Fruit fly (Drosophila melanogaster) whole organism, prepupa: ENCODE data around the gene CG8031.

Source experiments
- CG10631 ChIP-seq: fragments of 200-800 bp; sonication (Bioruptor generic); optimal IDR thresholded peaks from 2 replicates; lab custom pipeline; 2016; ENCODE audit warnings: missing biosample characterization, missing genetic modification characterization
- CG10669 ChIP-seq: fragments of 200-800 bp; sonication (Bioruptor generic); optimal IDR thresholded peaks from 3 replicates; lab custom pipeline; 2018; ENCODE audit warnings: missing biosample characterization, mild to moderate bottlenecking, missing genetic modification characterization, moderate library complexity
- CG11294 ChIP-seq: fragments of 200-800 bp; sonication (Bioruptor generic); IDR thresholded peaks from 2 replicates; pipeline ENCODE4 v1.3.6; 2022; ENCODE audit warnings: missing biosample characterization, missing genetic modification characterization
- CG11762 ChIP-seq: fragments of 200-800 bp; sonication (Bioruptor generic); optimal IDR thresholded peaks from 3 replicates; lab custom pipeline; 2016; ENCODE audit warnings: missing biosample characterization, missing genetic modification characterization; ENCODE audit not compliant: insufficient read depth
- CG11902 ChIP-seq: fragments of 200-800 bp; sonication (Bioruptor generic); optimal IDR thresholded peaks from 3 replicates; lab custom pipeline; 2016; ENCODE audit warnings: missing biosample characterization, missing genetic modification characterization
- CG15336 ChIP-seq: fragments of 200-800 bp; sonication (Bioruptor generic); IDR thresholded peaks from 2 replicates; pipeline ENCODE4 v1.3.6; 2022; ENCODE audit warnings: missing biosample characterization, missing genetic modification characterization
- CG16779 ChIP-seq: fragments of 200-800 bp; sonication (Bioruptor generic); optimal IDR thresholded peaks from 3 replicates; lab custom pipeline; 2017; ENCODE audit warnings: missing biosample characterization, mild to moderate bottlenecking, missing genetic modification characterization
- CG31627 ChIP-seq: fragments of 200-800 bp; sonication (Bioruptor generic); optimal IDR thresholded peaks from 3 replicates; lab custom pipeline; 2016; ENCODE audit warnings: missing biosample characterization, missing genetic modification characterization
- CG32006 ChIP-seq: fragments of 200-800 bp; sonication (Bioruptor generic); optimal IDR thresholded peaks from 3 replicates; lab custom pipeline; 2017; ENCODE audit warnings: missing biosample characterization, mild to moderate bottlenecking, missing genetic modification characterization
- CG34406 ChIP-seq: fragments of 200-800 bp; sonication (Bioruptor generic); optimal IDR thresholded peaks from 3 replicates; lab custom pipeline; 2016; ENCODE audit warnings: missing biosample characterization, missing genetic modification characterization
- CG3919 ChIP-seq: fragments of 200-800 bp; sonication (Bioruptor generic); optimal IDR thresholded peaks from 3 replicates; lab custom pipeline; 2016; ENCODE audit warnings: missing biosample characterization, missing genetic modification characterization
- CG4318 ChIP-seq: fragments of 200-800 bp; sonication (Bioruptor generic); optimal IDR thresholded peaks from 3 replicates; lab custom pipeline; 2017; ENCODE audit warnings: missing biosample characterization, mild to moderate bottlenecking, missing genetic modification characterization
- CG6163 ChIP-seq: fragments of 200-800 bp; sonication (Bioruptor generic); IDR thresholded peaks from 3 replicates; pipeline ENCODE4 v1.3.6; 2022; ENCODE audit warnings: missing biosample characterization, missing genetic modification characterization
- CG6276 ChIP-seq: fragments of 200-800 bp; sonication (Bioruptor generic); optimal IDR thresholded peaks from 2 replicates; lab custom pipeline; 2017; ENCODE audit warnings: missing biosample characterization, mild to moderate bottlenecking, missing genetic modification characterization
- CG6808 ChIP-seq: fragments of 200-800 bp; sonication (Bioruptor generic); optimal IDR thresholded peaks from 3 replicates; lab custom pipeline; 2017; ENCODE audit warnings: missing biosample characterization, missing genetic modification characterization, mild to moderate bottlenecking, moderate library complexity, missing genetic modification reagents
- CG6854 ChIP-seq: fragments of 200-800 bp; sonication (Bioruptor generic); optimal IDR thresholded peaks from 2 replicates; lab custom pipeline; 2017; ENCODE audit warnings: missing biosample characterization, mild to moderate bottlenecking, missing genetic modification characterization
- CG7368 ChIP-seq: fragments of 200-800 bp; sonication (Bioruptor generic); optimal IDR thresholded peaks from 3 replicates; lab custom pipeline; 2016; ENCODE audit warnings: missing biosample characterization, missing genetic modification characterization
- CG8119 ChIP-seq: fragments of 200-800 bp; sonication (Bioruptor generic); IDR thresholded peaks from 3 replicates; pipeline ENCODE4 v1.3.6; 2022; ENCODE audit warnings: missing biosample characterization, missing genetic modification characterization
- CG8319 ChIP-seq: fragments of 200-800 bp; sonication (Bioruptor generic); optimal IDR thresholded peaks from 3 replicates; lab custom pipeline; 2016; ENCODE audit warnings: missing biosample characterization, missing genetic modification characterization
- CG8632 ChIP-seq: fragments of 200-800 bp; sonication (Bioruptor generic); optimal IDR thresholded peaks from 3 replicates; lab custom pipeline; 2016; ENCODE audit warnings: missing biosample characterization, missing genetic modification characterization
- CG9139 ChIP-seq: fragments of 200-800 bp; sonication (Bioruptor generic); optimal IDR thresholded peaks from 3 replicates; lab custom pipeline; 2017; ENCODE audit warnings: missing biosample characterization, mild to moderate bottlenecking, missing genetic modification characterization
- Eip75B ChIP-seq: fragments of 200-800 bp; sonication (Bioruptor generic); optimal IDR thresholded peaks from 3 replicates; lab custom pipeline; 2016; ENCODE audit warnings: missing biosample characterization, missing genetic modification characterization
- Eip93F ChIP-seq: fragments of 200-800 bp; sonication (Bioruptor generic); optimal IDR thresholded peaks from 2 replicates; lab custom pipeline; 2016; ENCODE audit warnings: missing biosample characterization, mild to moderate bottlenecking, missing genetic modification characterization
- Ets96B ChIP-seq: fragments of 200-800 bp; optimal IDR thresholded peaks from 2 replicates; lab custom pipeline; 2019; ENCODE audit warnings: missing biosample characterization, mild to moderate bottlenecking, missing genetic modification characterization, moderate library complexity
- Gug ChIP-seq: fragments of 200-800 bp; sonication (Bioruptor generic); IDR thresholded peaks from 2 replicates; pipeline ENCODE4 v1.3.6; 2022; ENCODE audit warnings: missing biosample characterization, missing genetic modification characterization
- Hr38 ChIP-seq: sonication (Bioruptor generic); optimal IDR thresholded peaks from 2 replicates; lab custom pipeline; 2016; ENCODE audit warnings: missing biosample characterization, missing genetic modification characterization
- Hr39 ChIP-seq: fragments of 200-800 bp; sonication (Bioruptor generic); optimal IDR thresholded peaks from 2 replicates; lab custom pipeline; 2016; ENCODE audit warnings: missing biosample characterization, missing genetic modification characterization
- Hr4 ChIP-seq: fragments of 200-800 bp; sonication (Bioruptor generic); optimal IDR thresholded peaks from 3 replicates; lab custom pipeline; 2016; ENCODE audit warnings: missing biosample characterization, missing genetic modification characterization
- Lpt ChIP-seq: fragments of 200-800 bp; sonication (Bioruptor generic); optimal IDR thresholded peaks from 3 replicates; lab custom pipeline; 2016; ENCODE audit warnings: missing biosample characterization, missing genetic modification characterization
- Met ChIP-seq: fragments of 200-800 bp; sonication (Bioruptor generic); optimal IDR thresholded peaks from 3 replicates; lab custom pipeline; 2016; ENCODE audit warnings: missing biosample characterization, missing genetic modification characterization
- OdsH ChIP-seq: fragments of 200-800 bp; sonication (Bioruptor generic); optimal IDR thresholded peaks from 3 replicates; lab custom pipeline; 2016; ENCODE audit warnings: missing biosample characterization, missing genetic modification characterization
- Smox ChIP-seq: fragments of 200-800 bp; sonication (Bioruptor generic); optimal IDR thresholded peaks from 3 replicates; lab custom pipeline; 2016; ENCODE audit warnings: missing biosample characterization, missing genetic modification characterization
- Sox14 ChIP-seq: fragments of 200-800 bp; sonication (Bioruptor generic); optimal IDR thresholded peaks from 3 replicates; lab custom pipeline; 2016; ENCODE audit warnings: missing biosample characterization, missing genetic modification characterization
- Sox15 ChIP-seq: fragments of 200-800 bp; sonication (Bioruptor generic); optimal IDR thresholded peaks from 3 replicates; lab custom pipeline; 2016; ENCODE audit warnings: missing biosample characterization, missing genetic modification characterization
- achi ChIP-seq: fragments of 200-800 bp; sonication (Bioruptor generic); optimal IDR thresholded peaks from 3 replicates; lab custom pipeline; 2016; ENCODE audit warnings: missing biosample characterization, missing genetic modification characterization
- acj6 ChIP-seq: fragments of 200-800 bp; sonication (Bioruptor generic); optimal IDR thresholded peaks from 3 replicates; lab custom pipeline; 2016; ENCODE audit warnings: missing biosample characterization, missing genetic modification characterization
- cyc ChIP-seq: fragments of 200-800 bp; sonication (Bioruptor generic); optimal IDR thresholded peaks from 3 replicates; lab custom pipeline; 2016; ENCODE audit warnings: missing biosample characterization, missing genetic modification characterization
- dac ChIP-seq: fragments of 200-800 bp; sonication (Bioruptor generic); optimal IDR thresholded peaks from 2 replicates; lab custom pipeline; 2017; ENCODE audit warnings: missing biosample characterization, mild to moderate bottlenecking, missing genetic modification characterization
- dsx ChIP-seq: fragments of 200-800 bp; optimal IDR thresholded peaks from 3 replicates; lab custom pipeline; 2019; ENCODE audit warnings: missing biosample characterization, mild to moderate bottlenecking, missing genetic modification characterization, moderate library complexity; ENCODE audit not compliant: poor library complexity, severe bottlenecking
- eg ChIP-seq: fragments of 200-800 bp; sonication (Bioruptor generic); IDR thresholded peaks from 3 replicates; pipeline ENCODE4 v1.3.6; 2022; ENCODE audit warnings: missing biosample characterization, missing genetic modification characterization
- esn ChIP-seq: fragments of 200-800 bp; sonication (Bioruptor generic); optimal IDR thresholded peaks from 2 replicates; lab custom pipeline; 2016; ENCODE audit warnings: missing biosample characterization, mild to moderate bottlenecking, missing genetic modification characterization, moderate library complexity
- fd59A ChIP-seq: fragments of 200-800 bp; sonication (Bioruptor generic); optimal IDR thresholded peaks from 2 replicates; lab custom pipeline; 2017; ENCODE audit warnings: missing biosample characterization, mild to moderate bottlenecking, missing genetic modification characterization, missing genetic modification reagents
- fd85E ChIP-seq: fragments of 200-800 bp; sonication (Bioruptor generic); optimal IDR thresholded peaks from 3 replicates; lab custom pipeline; 2016; ENCODE audit warnings: missing biosample characterization, missing genetic modification characterization
- lz ChIP-seq: fragments of 200-800 bp; sonication (Bioruptor generic); optimal IDR thresholded peaks from 3 replicates; lab custom pipeline; 2016; ENCODE audit warnings: missing biosample characterization, missing genetic modification characterization
- net ChIP-seq: fragments of 200-800 bp; sonication (Bioruptor generic); optimal IDR thresholded peaks from 3 replicates; lab custom pipeline; 2016; ENCODE audit warnings: missing biosample characterization, missing genetic modification characterization
- pdm3 ChIP-seq: fragments of 200-800 bp; sonication (Bioruptor generic); optimal IDR thresholded peaks from 3 replicates; lab custom pipeline; 2016; ENCODE audit warnings: missing biosample characterization, missing genetic modification characterization
- salr ChIP-seq, 2 experiments: fragments of 200-800 bp; sonication (Bioruptor generic); optimal IDR thresholded peaks; 3 replicates each; lab custom pipeline; 2016 to 2018; ENCODE audit warnings: missing biosample characterization in 2 of 2, missing genetic modification characterization in 2 of 2, mild to moderate bottlenecking in 1 of 2
- spab ChIP-seq: fragments of 200-800 bp; sonication (Bioruptor generic); optimal IDR thresholded peaks from 2 replicates; lab custom pipeline; 2017; ENCODE audit warnings: missing biosample characterization, mild to moderate bottlenecking, missing genetic modification characterization, missing genetic modification reagents
- ss ChIP-seq, 2 experiments: fragments of 200-800 bp; sonication (Bioruptor generic); optimal IDR thresholded peaks; 2 replicates in 1 of 2; 3 replicates in 1 of 2; lab custom pipeline; 2017 to 2018; ENCODE audit warnings: mild to moderate bottlenecking in 2 of 2, missing biosample characterization in 2 of 2, missing genetic modification characterization in 2 of 2, moderate library complexity in 1 of 2
- svp ChIP-seq: fragments of 200-800 bp; sonication (Bioruptor generic); peaks from one replicate; lab custom pipeline; 2016; ENCODE audit warnings: missing biosample characterization, missing genetic modification characterization
- topi ChIP-seq: fragments of 200-800 bp; sonication (Bioruptor generic); optimal IDR thresholded peaks from 3 replicates; lab custom pipeline; 2016; ENCODE audit warnings: missing biosample characterization, missing genetic modification characterization
- vri ChIP-seq: fragments of 200-800 bp; sonication (Bioruptor generic); optimal IDR thresholded peaks from 3 replicates; lab custom pipeline; 2016; ENCODE audit warnings: missing biosample characterization, mild to moderate bottlenecking, missing genetic modification characterization

CG8031 gene

DNA sequence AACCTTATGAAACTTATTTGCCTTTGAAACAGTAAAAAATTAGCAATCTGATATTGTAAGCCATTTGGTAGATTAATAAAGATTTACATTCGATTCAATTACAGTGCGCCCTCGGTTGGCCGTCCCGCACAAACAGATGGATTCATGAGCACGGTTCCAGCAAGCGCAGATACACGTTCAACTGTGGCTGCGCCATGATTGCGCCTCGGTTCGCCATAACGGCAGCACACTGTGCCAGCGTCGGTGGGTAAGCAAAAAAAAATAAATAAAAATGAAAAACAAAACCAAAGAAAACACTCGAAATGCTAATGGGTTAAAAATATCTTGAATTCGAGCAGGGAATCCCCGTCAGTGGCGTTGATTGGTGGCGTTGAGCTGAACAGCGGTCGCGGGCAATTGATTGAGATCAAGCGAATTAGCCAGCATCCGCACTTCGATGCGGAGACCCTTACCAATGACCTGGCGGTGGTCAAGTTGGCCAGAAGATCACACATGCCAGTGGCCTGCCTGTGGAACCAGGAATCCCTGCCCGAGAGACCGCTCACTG is 28.0 kb upstream of the CG8031 start:
- peak; percentile 64 for TF ChIP-seq svp (GFP tag; lab: Kevin White, UChicago)
- no peak for TF ChIP-seq CG6854
- TF ChIP-seq salr (GFP tag; optimal IDR thresholded peaks at IDR 0.05; lab: Kevin White, UChicago): no peak
- TF ChIP-seq CG6163 (GFP tag; lab: Robert Waterston, UW): peak; percentile 54; the same call in 2 of the 3 replicates
- no peak for TF ChIP-seq dsx (GFP tag; lab: Kevin White, UChicago)
- peak; percentile 8 for TF ChIP-seq net (GFP tag; lab: Kevin White, UChicago)
- no peak for TF ChIP-seq acj6 (GFP tag; lab: Kevin White, UChicago)
- peak; percentile 57; the same call in 2 of the 3 replicates for TF ChIP-seq eg (GFP tag; lab: Robert Waterston, UW)
- no peak for TF ChIP-seq CG3919
- TF ChIP-seq Sox14 (GFP tag; lab: Kevin White, UChicago): peak; percentile 24
- no peak for TF ChIP-seq Gug
- TF ChIP-seq CG6276 (GFP tag; lab: Kevin White, UChicago): no peak
- peak; percentile 17 for TF ChIP-seq cyc
- no peak for TF ChIP-seq Eip93F (GFP tag; lab: Kevin White, UChicago)
- no peak for TF ChIP-seq Eip75B (GFP tag; lab: Kevin White, UChicago)
- peak; percentile 22 for TF ChIP-seq Smox (GFP tag; lab: Kevin White, UChicago)
- TF ChIP-seq CG8319 (GFP tag; lab: Kevin White, UChicago): no peak
- peak; percentile 36 for TF ChIP-seq CG34406
- TF ChIP-seq CG6808 (GFP tag; lab: Kevin White, UChicago): peak; percentile 16
- TF ChIP-seq Hr4: no peak
- TF ChIP-seq OdsH (GFP tag; lab: Kevin White, UChicago): no peak
- TF ChIP-seq Lpt (GFP tag; lab: Kevin White, UChicago): no peak
- peak; percentile 24 for TF ChIP-seq lz (GFP tag; lab: Kevin White, UChicago)
- no peak for TF ChIP-seq fd59A
- no peak for TF ChIP-seq esn
- no peak for TF ChIP-seq CG9139 (GFP tag; lab: Kevin White, UChicago)
- no peak for TF ChIP-seq CG32006 (GFP tag; lab: Kevin White, UChicago)
- no peak for TF ChIP-seq vri (GFP tag; lab: Kevin White, UChicago)
- peak; percentile 9 for TF ChIP-seq spab
- TF ChIP-seq fd85E (GFP tag; lab: Kevin White, UChicago): no peak
- TF ChIP-seq pdm3 (GFP tag; lab: Kevin White, UChicago): peak; percentile 12
- no peak for TF ChIP-seq CG4318 (GFP tag; lab: Kevin White, UChicago)
- TF ChIP-seq Hr38 (GFP tag; lab: Kevin White, UChicago): no peak
- TF ChIP-seq Sox15: no peak
- TF ChIP-seq CG15336 (GFP tag; lab: Robert Waterston, UW): no peak
- TF ChIP-seq topi (GFP tag; lab: Kevin White, UChicago): peak; percentile 30
- TF ChIP-seq CG16779 (tag; lab: Kevin White, UChicago): no peak
- 0 out of 3 replicates have a peak, but pooled peaks have one; percentile 32 for TF ChIP-seq CG8119 (GFP tag; lab: Robert Waterston, UW)
- peak; percentile 51 for TF ChIP-seq Hr39 (GFP tag; lab: Kevin White, UChicago)
- TF ChIP-seq CG7368 (GFP tag; lab: Kevin White, UChicago): no peak
- no peak for TF ChIP-seq Ets96B
- peak; percentile 43 for TF ChIP-seq CG31627 (GFP tag; lab: Kevin White, UChicago)
- TF ChIP-seq dac (GFP tag; lab: Kevin White, UChicago): no peak
- TF ChIP-seq CG11294: no peak
- no peak for TF ChIP-seq CG11902
- TF ChIP-seq ss (GFP tag; optimal IDR thresholded peaks at IDR 0.05; lab: Kevin White, UChicago): no peak
- TF ChIP-seq CG10631 (GFP tag; lab: Kevin White, UChicago): no peak
- peak; percentile 27 for TF ChIP-seq CG8632
- TF ChIP-seq CG11762: no peak
- no peak for TF ChIP-seq CG10669 (GFP tag; lab: Kevin White, UChicago)
- peak; percentile 17 for TF ChIP-seq achi
- TF ChIP-seq Met: peak; percentile 51
